Worm (Caenorhabditis elegans): ENCODE results near the gene hpk-1.
A peak's percentile ranks its signal among the peaks of the same experiment; 100 is the strongest.

The hpk-1 gene

DNA sequence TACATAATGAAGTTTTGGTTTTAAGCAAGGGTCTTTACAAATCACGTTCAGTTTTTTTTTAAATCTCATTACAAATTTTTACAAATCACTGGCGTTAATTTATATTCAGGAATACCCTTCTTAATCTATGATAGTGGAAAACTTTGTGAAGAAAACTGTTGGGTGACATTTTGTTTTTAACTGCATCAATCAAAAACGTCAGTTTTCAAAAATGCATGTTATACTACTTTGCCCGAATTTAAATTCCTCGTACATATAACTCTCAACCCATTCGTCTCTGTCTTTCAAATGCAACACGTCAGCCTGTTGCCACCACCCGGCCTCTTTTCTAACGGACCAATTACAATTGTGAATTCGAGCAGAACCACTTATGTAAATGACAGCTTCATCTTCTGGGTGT lies 31.9 kb upstream of the hpk-1 start, which contains the start of gene hlh-13:
TSS of gene hlh-13 (plus strand) at position 301 of the 400 bp plus-strand sequence.
- TF ChIP-seq sdc-2 (tag; optimal IDR thresholded peaks at IDR 0.05) (no peak), ceh-31 (tag; optimal IDR thresholded peaks at IDR 0.05) (no peak), pha-2 (tag; optimal IDR thresholded peaks at IDR 0.05) (no peak), ceh-18 (tag; optimal IDR thresholded peaks at IDR 0.05) (no peak), nhr-232 (tag; optimal IDR thresholded peaks at IDR 0.05) (no peak), ceh-45 (GFP tag; IDR thresholded peaks at IDR 0.05) (no peak)

DNA sequence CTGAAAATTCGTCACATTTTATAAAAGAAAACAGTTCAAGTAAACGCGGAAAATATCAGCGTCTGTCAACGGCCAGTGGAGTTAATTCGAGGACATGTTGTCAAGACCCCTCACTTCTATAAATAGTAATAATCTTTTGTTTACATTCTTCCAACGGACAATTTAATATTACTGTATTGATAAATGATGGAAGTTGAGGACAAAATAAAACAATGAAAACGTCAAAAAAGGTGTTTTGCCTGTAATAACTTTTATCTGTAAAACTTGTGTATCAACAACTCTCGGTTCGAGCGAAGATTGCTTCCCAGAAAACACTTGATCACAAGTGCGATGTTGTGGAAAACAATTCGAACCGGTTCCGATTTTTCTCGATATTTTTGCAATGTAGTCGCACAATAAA lies 31.3 kb upstream of the hpk-1 start:
- TF ChIP-seq ceh-18 (tag; optimal IDR thresholded peaks at IDR 0.05) (no peak), tbx-2 (tag; optimal IDR thresholded peaks at IDR 0.05) (no peak), ceh-22 (tag; optimal IDR thresholded peaks at IDR 0.05) (no peak), C08G9.2 (tag; optimal IDR thresholded peaks at IDR 0.05) (no peak), pax-1 (tag; optimal IDR thresholded peaks at IDR 0.05) (no peak), unc-86 (tag; optimal IDR thresholded peaks at IDR 0.05) (no peak), zip-5 (tag; optimal IDR thresholded peaks at IDR 0.05) (no peak), ceh-31 (tag; optimal IDR thresholded peaks at IDR 0.05) (no peak), elt-4 (tag; optimal IDR thresholded peaks at IDR 0.05) (no peak), dmd-4 (tag; optimal IDR thresholded peaks at IDR 0.05; ENCODE audit: borderline replicate concordance) (no peak), eyg-1 (tag; optimal IDR thresholded peaks at IDR 0.05) (no peak), pat-9 (tag; optimal IDR thresholded peaks at IDR 0.05) (no peak), npax-4 (tag; optimal IDR thresholded peaks at IDR 0.05) (no peak), syd-9 (tag; optimal IDR thresholded peaks at IDR 0.05) (no peak)

DNA sequence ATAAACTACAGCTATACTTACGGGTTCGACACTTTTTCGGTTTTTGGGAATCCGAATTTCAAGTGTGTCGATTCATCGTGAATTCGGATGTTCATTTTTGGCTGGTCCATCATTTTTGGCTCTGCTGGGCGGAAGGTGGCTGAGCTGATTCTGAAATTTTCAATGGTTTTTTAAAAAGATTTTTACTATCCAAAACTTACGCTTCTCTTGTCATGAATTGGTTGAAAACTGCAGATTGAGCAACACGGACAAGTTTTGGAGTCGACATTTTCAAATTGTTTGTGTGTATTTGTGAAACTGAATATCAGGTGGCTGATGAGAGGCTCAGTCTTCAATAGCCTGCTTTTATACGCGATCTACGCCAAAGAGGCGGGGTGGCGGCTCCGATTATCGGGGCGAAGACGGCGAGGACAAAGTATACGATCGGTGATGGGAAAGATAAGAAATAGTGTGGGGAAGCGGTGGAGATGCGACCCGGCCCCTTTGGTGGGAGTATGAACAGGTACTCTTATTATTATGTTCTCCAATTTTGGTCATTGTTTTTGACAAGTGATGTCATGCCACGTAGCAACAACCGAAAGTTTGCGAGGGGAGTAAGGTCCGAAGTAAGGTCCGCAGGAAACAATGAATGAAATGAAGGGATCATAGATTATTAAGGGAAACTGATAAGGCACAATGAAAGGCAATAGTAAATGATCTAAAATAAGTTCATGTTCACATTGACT lies 29.9 kb upstream of the hpk-1 start, which contains the start of gene F48D6.4:
TSS of gene F48D6.4 (minus strand) at position 346 of the 725 bp plus-strand sequence.
- no peak for TF ChIP-seq F13H6.1 (tag; optimal IDR thresholded peaks at IDR 0.05)
- peak; percentile 55 for TF ChIP-seq elt-2 (tag; optimal IDR thresholded peaks at IDR 0.05)

DNA sequence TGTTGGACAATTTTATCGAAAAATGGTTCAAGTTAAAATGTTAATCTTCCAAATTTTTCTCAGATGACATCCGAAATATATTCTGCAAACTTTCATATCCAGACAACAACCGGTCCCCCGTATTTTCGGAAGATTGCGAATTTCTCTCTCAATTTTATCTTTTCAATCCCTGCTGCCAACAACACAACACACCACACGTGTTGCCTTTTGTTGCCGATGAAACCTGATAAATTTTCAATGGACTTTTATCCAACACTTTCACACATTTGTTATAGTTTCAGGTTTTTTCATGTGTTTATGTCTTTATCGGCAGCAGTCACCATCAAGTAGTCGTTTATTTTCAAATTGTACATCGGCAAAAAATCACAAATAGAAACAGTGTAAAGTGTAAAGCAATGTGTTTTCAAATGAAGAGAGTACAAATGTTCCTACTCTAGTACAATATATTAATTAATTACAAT lies 29.2 kb upstream of the hpk-1 start:
- TF ChIP-seq hlh-15 (tag; optimal IDR thresholded peaks at IDR 0.05) (no peak), pqm-1 (tag; optimal IDR thresholded peaks at IDR 0.05) (no peak), F13H6.1 (tag; optimal IDR thresholded peaks at IDR 0.05) (no peak), ahr-1 (tag; optimal IDR thresholded peaks at IDR 0.05) (no peak), ceh-6 (GFP tag; optimal IDR thresholded peaks at IDR 0.05) (no peak), pha-4 (tag; optimal IDR thresholded peaks at IDR 0.05) (no peak), elt-4 (tag; optimal IDR thresholded peaks at IDR 0.05) (no peak), hlh-13 (GFP tag; optimal IDR thresholded peaks at IDR 0.05) (no peak), lim-6 (tag; optimal IDR thresholded peaks at IDR 0.05) (no peak), ceh-9 (tag; optimal IDR thresholded peaks at IDR 0.05) (no peak)

DNA sequence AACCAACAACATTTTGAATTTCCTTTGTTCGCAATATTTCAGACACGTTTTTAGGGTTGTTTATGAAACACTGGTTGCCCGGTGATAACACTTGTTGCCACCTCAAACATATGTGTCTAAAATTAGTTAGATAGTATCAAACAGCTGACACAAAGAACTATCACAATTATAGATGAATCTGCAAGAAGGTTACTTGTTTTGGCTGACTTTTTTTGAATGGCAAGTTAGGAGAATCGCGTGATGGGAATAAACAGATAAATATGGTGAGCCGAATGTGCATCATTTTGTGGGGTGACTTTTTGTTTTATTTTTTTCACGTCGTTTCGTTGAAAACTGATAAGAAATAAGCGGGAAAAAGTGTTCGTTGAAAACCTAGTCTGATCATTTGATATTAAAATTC lies 28.0 kb upstream of the hpk-1 start:
- TF ChIP-seq ceh-48 (tag; optimal IDR thresholded peaks at IDR 0.05) = no peak
- TF ChIP-seq F13H6.1 (tag; optimal IDR thresholded peaks at IDR 0.05) = no peak

DNA sequence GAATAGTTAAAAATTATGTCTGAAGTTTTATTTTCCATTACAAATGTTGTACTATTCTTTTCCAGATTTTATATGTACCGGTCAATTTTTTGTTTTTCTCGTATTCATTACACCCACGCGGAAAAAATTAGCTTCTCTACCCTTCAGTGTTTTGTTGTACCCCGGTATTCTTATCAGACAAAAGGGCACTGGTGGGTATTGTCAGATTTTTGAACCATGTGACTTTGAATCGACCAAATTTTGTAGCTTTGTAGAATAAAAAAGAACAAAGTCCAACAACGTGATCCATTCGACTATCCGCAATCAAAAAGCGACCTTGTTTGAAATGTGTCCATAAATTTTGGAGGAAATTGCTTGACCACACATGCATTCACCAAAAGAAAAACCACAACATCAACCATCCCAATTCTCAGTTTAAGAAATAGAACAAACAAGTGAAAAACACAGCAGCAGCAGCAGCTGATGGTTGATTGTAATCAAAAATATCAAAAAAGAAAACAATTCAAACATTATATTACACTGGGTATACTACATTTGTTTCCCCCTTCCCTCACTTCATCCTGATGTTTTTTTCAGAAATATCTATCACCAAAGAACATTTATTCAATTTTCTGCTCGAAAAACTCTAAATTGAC lies 27.5 kb upstream of the hpk-1 start:
- no peak for TF ChIP-seq ceh-34 (tag; optimal IDR thresholded peaks at IDR 0.05)
- no peak for TF ChIP-seq ahr-1 (tag; optimal IDR thresholded peaks at IDR 0.05)
- no peak for TF ChIP-seq che-1 (tag; optimal IDR thresholded peaks at IDR 0.05)
- no peak for TF ChIP-seq hlh-30 (tag; optimal IDR thresholded peaks at IDR 0.05; ENCODE audit: insufficient read depth)
- TF ChIP-seq tbx-2 (tag; optimal IDR thresholded peaks at IDR 0.05) = no peak
- no peak for TF ChIP-seq unc-3 (GFP tag; conservative IDR thresholded peaks at IDR 0.05)
- no peak for TF ChIP-seq unc-3 (tag; optimal IDR thresholded peaks at IDR 0.05)
- no peak for TF ChIP-seq ceh-24 (tag; optimal IDR thresholded peaks at IDR 0.05)
- no peak for TF ChIP-seq hlh-15 (tag; optimal IDR thresholded peaks at IDR 0.05)
